Worm (Caenorhabditis elegans): ENCODE measurements around the gene F09C6.11.

ce11 chrV:16848498-16848897 is 33.6 kb downstream of the F09C6.11 start, which contains the start of the genes clec-36 and clec-26:
- TF ChIP-seq ztf-6 (GFP tag; IDR thresholded peaks at IDR 0.05) = no peak
- TF ChIP-seq hlh-12 (tag; optimal IDR thresholded peaks at IDR 0.05) = no peak
- no peak for TF ChIP-seq unc-130 (GFP tag; optimal IDR thresholded peaks at IDR 0.05)
- no peak for TF ChIP-seq ama-1 (optimal IDR thresholded peaks at IDR 0.05)
- TF ChIP-seq ama-1 (GFP tag; optimal IDR thresholded peaks at IDR 0.05) = no peak
- no peak for TF ChIP-seq mcd-1 (GFP tag; IDR thresholded peaks at IDR 0.05)
- no peak for TF ChIP-seq ztf-25 (GFP tag; IDR thresholded peaks at IDR 0.05)
- TF ChIP-seq mxl-1 (tag; optimal IDR thresholded peaks at IDR 0.05) = no peak
- TF ChIP-seq B0261.1 (tag; optimal IDR thresholded peaks at IDR 0.05) = no peak
- TF ChIP-seq unc-62 (GFP tag; optimal IDR thresholded peaks at IDR 0.05) = no peak
- peak; percentile 18 for TF ChIP-seq nhr-80 (tag; optimal IDR thresholded peaks at IDR 0.05)

Measured in whole organism, young adult.